Fruit fly (Drosophila melanogaster) whole organism, embryonic: ENCODE measurements around the gene CCHa1.
A peak's percentile ranks its signal among the peaks of the same experiment; 100 is the strongest.

Experiments
- Ada2b ChIP-seq: fragments of 200-800 bp; sonication (Bioruptor generic); IDR thresholded peaks from 2 replicates; pipeline ENCODE4 v1.3.6; 2022; ENCODE audit warnings: missing biosample characterization, missing genetic modification characterization
- Antp ChIP-seq: fragments of 200-800 bp; sonication (Bioruptor generic); optimal IDR thresholded peaks from 3 replicates; lab custom pipeline; 2016; ENCODE audit warnings: missing biosample characterization, missing genetic modification characterization
- Awh ChIP-seq: fragments of 200-800 bp; sonication (Bioruptor generic); IDR thresholded peaks from 2 replicates; pipeline ENCODE4, ENCODE4 v1.3.6; 2022; ENCODE audit warnings: missing biosample characterization, missing genetic modification characterization
- CG10565 ChIP-seq: fragments of 200-800 bp; sonication (Bioruptor generic); optimal IDR thresholded peaks from 3 replicates; lab custom pipeline; 2016; ENCODE audit warnings: missing biosample characterization, mild to moderate bottlenecking, missing genetic modification characterization
- CG11398 ChIP-seq: fragments of 200-800 bp; sonication (Bioruptor generic); optimal IDR thresholded peaks from 2 replicates; lab custom pipeline; 2016; ENCODE audit warnings: missing biosample characterization, missing genetic modification characterization
- CG12104 ChIP-seq: fragments of 200-800 bp; sonication (Bioruptor generic); optimal IDR thresholded peaks from 3 replicates; lab custom pipeline; 2016; ENCODE audit warnings: missing biosample characterization, missing genetic modification characterization
- CG12155 ChIP-seq: fragments of 200-800 bp; sonication (Bioruptor generic); optimal IDR thresholded peaks from 3 replicates; lab custom pipeline; 2016; ENCODE audit warnings: missing biosample characterization, missing genetic modification characterization
- CG1233 ChIP-seq: fragments of 200-800 bp; sonication (Bioruptor generic); optimal IDR thresholded peaks from 4 replicates; lab custom pipeline; 2018; ENCODE audit warnings: missing biosample characterization, mild to moderate bottlenecking, missing genetic modification characterization
- CG13296 ChIP-seq: fragments of 200-800 bp; sonication (Bioruptor generic); optimal IDR thresholded peaks from 3 replicates; lab custom pipeline; 2018; ENCODE audit warnings: missing biosample characterization, mild to moderate bottlenecking, missing genetic modification characterization
- CG14050 ChIP-seq: fragments of 200-800 bp; sonication (Bioruptor generic); IDR thresholded peaks from 3 replicates; pipeline ENCODE4 v1.3.6; 2022; ENCODE audit warnings: missing biosample characterization, missing genetic modification characterization
- CG15479 ChIP-seq: fragments of 200-800 bp; sonication (Bioruptor generic); optimal IDR thresholded peaks from 3 replicates; lab custom pipeline; 2019; ENCODE audit warnings: missing biosample characterization, mild to moderate bottlenecking, missing genetic modification characterization, moderate library complexity
- CG16815 ChIP-seq: fragments of 200-800 bp; sonication (Bioruptor generic); optimal IDR thresholded peaks from 3 replicates; lab custom pipeline; 2017; ENCODE audit warnings: missing biosample characterization, mild to moderate bottlenecking, missing genetic modification characterization
- CG18011 ChIP-seq: fragments of 200-800 bp; sonication (Bioruptor generic); optimal IDR thresholded peaks from 2 replicates; lab custom pipeline; 2017; ENCODE audit warnings: missing biosample characterization, missing genetic modification characterization, mild to moderate bottlenecking, moderate library complexity, missing genotype
- CG2116 ChIP-seq: fragments of 200-800 bp; sonication (Bioruptor generic); optimal IDR thresholded peaks from 3 replicates; lab custom pipeline; 2018; ENCODE audit warnings: missing biosample characterization, mild to moderate bottlenecking, missing genetic modification characterization
- CG30020 ChIP-seq: fragments of 200-800 bp; optimal IDR thresholded peaks from 2 replicates; lab custom pipeline; 2019; ENCODE audit warnings: missing biosample characterization, mild to moderate bottlenecking, missing genetic modification characterization, moderate library complexity
- CG34224 ChIP-seq: fragments of 200-800 bp; sonication (Bioruptor generic); IDR thresholded peaks from 3 replicates; pipeline ENCODE4 v1.3.6; 2022; ENCODE audit warnings: missing biosample characterization, missing genetic modification characterization; ENCODE audit not compliant: partially characterized antibody
- CG6791 ChIP-seq: fragments of 200-800 bp; sonication (Bioruptor generic); IDR thresholded peaks from 3 replicates; pipeline ENCODE4 v1.3.6; 2022; ENCODE audit warnings: missing biosample characterization, missing genetic modification characterization; ENCODE audit not compliant: partially characterized antibody
- CG7839 ChIP-seq: fragments of 200-800 bp; sonication (Bioruptor generic); optimal IDR thresholded peaks from 3 replicates; lab custom pipeline; 2018; ENCODE audit warnings: missing biosample characterization, mild to moderate bottlenecking, missing genetic modification characterization, moderate library complexity
- CG7928 ChIP-seq: fragments of 200-800 bp; sonication (Bioruptor generic); optimal IDR thresholded peaks from 2 replicates; lab custom pipeline; 2017; ENCODE audit warnings: missing biosample characterization, mild to moderate bottlenecking, missing genetic modification characterization
- CG7963 ChIP-seq: fragments of 200-800 bp; sonication (Bioruptor generic); IDR thresholded peaks from 3 replicates; pipeline ENCODE4 v1.3.6; 2022; ENCODE audit warnings: missing biosample characterization, missing genetic modification characterization; ENCODE audit not compliant: partially characterized antibody
- CG8290 ChIP-seq, 3 experiments: fragments of 200-800 bp; sonication (Bioruptor generic); optimal IDR thresholded peaks; 2 replicates each; lab custom pipeline; 2016 to 2019; ENCODE audit warnings: missing biosample characterization in 3 of 3, missing genetic modification characterization in 3 of 3, mild to moderate bottlenecking in 2 of 3, moderate library complexity in 1 of 3
- CG8388 ChIP-seq: fragments of 200-800 bp; sonication (Bioruptor generic); optimal IDR thresholded peaks from 2 replicates; lab custom pipeline; 2019; ENCODE audit warnings: missing biosample characterization, mild to moderate bottlenecking, missing genetic modification characterization, moderate library complexity
- CG9932 ChIP-seq: fragments of 200-800 bp; sonication (Bioruptor generic); IDR thresholded peaks from 2 replicates; pipeline ENCODE4 v1.3.6; 2022; ENCODE audit warnings: missing biosample characterization, missing genetic modification characterization
- CTCF ChIP-seq: fragments of 200-800 bp; sonication (Bioruptor generic); optimal IDR thresholded peaks from 2 replicates; lab custom pipeline; 2017; ENCODE audit warnings: missing biosample characterization, mild to moderate bottlenecking, missing genetic modification characterization, moderate library complexity
- Camta ChIP-seq: fragments of 200-800 bp; sonication (Bioruptor generic); optimal IDR thresholded peaks from 2 replicates; lab custom pipeline; 2016; ENCODE audit warnings: missing biosample characterization, missing genetic modification characterization
- D19A ChIP-seq: fragments of 200-800 bp; optimal IDR thresholded peaks from 3 replicates; lab custom pipeline; 2019; ENCODE audit warnings: missing biosample characterization, mild to moderate bottlenecking, missing genetic modification characterization, moderate library complexity
- Ets97D ChIP-seq: fragments of 200-800 bp; sonication (Bioruptor generic); optimal IDR thresholded peaks from 3 replicates; lab custom pipeline; 2016; ENCODE audit warnings: missing biosample characterization, missing genetic modification characterization
- HLH4C ChIP-seq: fragments of 200-800 bp; sonication (Bioruptor generic); IDR thresholded peaks from 3 replicates; pipeline ENCODE4 v1.3.6; 2022; ENCODE audit warnings: missing biosample characterization, missing genetic modification characterization; ENCODE audit not compliant: partially characterized antibody
- Lim3 ChIP-seq: fragments of 200-800 bp; sonication (Bioruptor generic); IDR thresholded peaks from 2 replicates; pipeline ENCODE4 v1.3.6; 2022; ENCODE audit warnings: missing biosample characterization, missing genetic modification characterization
- Meics ChIP-seq: fragments of 200-800 bp; sonication (Bioruptor generic); optimal IDR thresholded peaks from 2 replicates; lab custom pipeline; 2017; ENCODE audit warnings: missing biosample characterization, mild to moderate bottlenecking, missing genetic modification characterization
- NC2α ChIP-seq: fragments of 200-800 bp; sonication (Bioruptor generic); optimal IDR thresholded peaks from 2 replicates; lab custom pipeline; 2016; ENCODE audit warnings: missing biosample characterization, missing genetic modification characterization
- Ravus ChIP-seq: fragments of 200-800 bp; sonication (Bioruptor generic); IDR thresholded peaks from 2 replicates; pipeline ENCODE4 v1.3.6; 2022; ENCODE audit warnings: missing biosample characterization, missing genetic modification characterization
- bbx ChIP-seq: fragments of 200-800 bp; sonication (Bioruptor generic); IDR thresholded peaks from 2 replicates; pipeline ENCODE4 v1.3.6; 2022; ENCODE audit warnings: missing biosample characterization, missing genetic modification characterization; ENCODE audit not compliant: partially characterized antibody
- caup ChIP-seq: fragments of 200-800 bp; sonication (Bioruptor generic); optimal IDR thresholded peaks from 3 replicates; lab custom pipeline; 2017; ENCODE audit warnings: missing biosample characterization, mild to moderate bottlenecking, missing genetic modification characterization, moderate library complexity; ENCODE audit not compliant: severe bottlenecking
- croc ChIP-seq: fragments of 200-800 bp; sonication (Bioruptor generic); conservative IDR thresholded peaks from 3 replicates; pipeline ENCODE4 v1.3.6; 2022; ENCODE audit warnings: missing biosample characterization, missing genetic modification characterization
- crol ChIP-seq: fragments of 200-800 bp; sonication (Bioruptor generic); IDR thresholded peaks from 2 replicates; pipeline ENCODE4 v1.3.6; 2022; ENCODE audit warnings: missing biosample characterization, missing genetic modification characterization
- dati ChIP-seq: fragments of 200-800 bp; sonication (Bioruptor generic); IDR thresholded peaks from 2 replicates; pipeline ENCODE4 v1.3.6; 2022; ENCODE audit warnings: missing biosample characterization, missing genetic modification characterization
- eve ChIP-seq, 2 experiments: fragments of >200 bp; optimal IDR thresholded peaks; 2 replicates each; lab custom pipeline; 2017; ENCODE audit warnings: missing biosample characterization in 2 of 2, missing genetic modification characterization in 2 of 2
- gce ChIP-seq: fragments of 200-800 bp; sonication (Bioruptor generic); IDR thresholded peaks from 3 replicates; pipeline ENCODE4 v1.3.6; 2022; ENCODE audit warnings: missing biosample characterization, missing genetic modification characterization
- hkb ChIP-seq, 2 experiments: fragments of 200-800 bp in 1 of 2; fragments of >200 bp in 1 of 2; sonication (Bioruptor generic) in 1 of 2; IDR thresholded peaks in 1 of 2; optimal IDR thresholded peaks in 1 of 2; 2 replicates each; pipeline versions ENCODE4 v1.3.6 to Lab custom; 2017 to 2022; ENCODE audit warnings: missing biosample characterization in 1 of 2, missing genetic modification characterization in 1 of 2
- knrl ChIP-seq: fragments of 200-800 bp; sonication (Bioruptor generic); IDR thresholded peaks from 3 replicates; pipeline ENCODE4 v1.3.6; 2022; ENCODE audit warnings: missing biosample characterization, missing genetic modification characterization; ENCODE audit not compliant: partially characterized antibody
- mirr ChIP-seq: fragments of 200-800 bp; sonication (Bioruptor generic); optimal IDR thresholded peaks from 3 replicates; lab custom pipeline; 2018; ENCODE audit warnings: missing biosample characterization, mild to moderate bottlenecking, missing genetic modification characterization
- pita ChIP-seq: fragments of 200-800 bp; sonication (Bioruptor generic); optimal IDR thresholded peaks from 2 replicates; lab custom pipeline; 2017; ENCODE audit warnings: missing biosample characterization, mild to moderate bottlenecking, missing genetic modification characterization
- seq ChIP-seq: fragments of 200-800 bp; sonication (Bioruptor generic); IDR thresholded peaks from 2 replicates; pipeline ENCODE4 v1.3.6; 2022; ENCODE audit warnings: missing biosample characterization, missing genetic modification characterization
- sim ChIP-seq: fragments of 200-800 bp; sonication (Bioruptor generic); IDR thresholded peaks from 2 replicates; pipeline ENCODE4 v1.3.6; 2022; ENCODE audit warnings: missing biosample characterization, missing genetic modification characterization
- sima ChIP-seq: fragments of 200-800 bp; sonication (Bioruptor generic); optimal IDR thresholded peaks from 2 replicates; lab custom pipeline; 2016; ENCODE audit warnings: missing biosample characterization, missing genetic modification characterization
- sna ChIP-seq: fragments of 200-800 bp; sonication (Bioruptor generic); IDR thresholded peaks from 2 replicates; pipeline ENCODE4 v1.3.6; 2022; ENCODE audit warnings: missing biosample characterization, missing genetic modification characterization; ENCODE audit not compliant: partially characterized antibody
- twi ChIP-seq: fragments of 200-800 bp; optimal IDR thresholded peaks from 2 replicates; lab custom pipeline; 2019; ENCODE audit warnings: missing biosample characterization, mild to moderate bottlenecking, missing genetic modification characterization, moderate library complexity

Gene CCHa1

dm6 chr3R:14061988-14062868 is 34.4 kb downstream of the CCHa1 start (continued):
- TF ChIP-seq bbx (GFP tag; lab: Robert Waterston, UW) (no peak), HLH4C (GFP tag; lab: Robert Waterston, UW) (no peak), hkb (optimal IDR thresholded peaks at IDR 0.05; lab: Kevin White, UChicago) (no peak), hkb (GFP tag; IDR thresholded peaks at IDR 0.05; lab: Robert Waterston, UW) (no peak), caup (GFP tag; lab: Kevin White, UChicago) (peak; percentile 9), seq (GFP tag; lab: Robert Waterston, UW) (no peak), pita (GFP tag; lab: Kevin White, UChicago) (no peak), Ravus (GFP tag; lab: Robert Waterston, UW) (no peak), CG2116 (no peak), sim (GFP tag; lab: Robert Waterston, UW) (no peak), NC2α (GFP tag; lab: Kevin White, UChicago) (no peak), Meics (GFP tag; lab: Kevin White, UChicago) (peak; percentile 71), mirr (peak; percentile 47), gce (GFP tag; lab: Robert Waterston, UW) (no peak), CG16815 (GFP tag; lab: Kevin White, UChicago) (peak; percentile 4), Camta (GFP tag; lab: Kevin White, UChicago) (no peak), Antp (GFP tag; lab: Kevin White, UChicago) (no peak), CG30020 (tag; lab: Kevin White, UChicago) (no peak), CG34224 (GFP tag; lab: Robert Waterston, UW) (no peak), knrl (GFP tag; lab: Robert Waterston, UW) (no peak), dati (no peak), crol (GFP tag; lab: Robert Waterston, UW) (no peak), CG14050 (GFP tag; lab: Robert Waterston, UW) (no peak), CG15479 (GFP tag; lab: Kevin White, UChicago) (no peak), Ets97D (no peak), Awh (no peak), twi (tag; lab: Kevin White, UChicago) (no peak), CG13296 (GFP tag; lab: Kevin White, UChicago) (peak; percentile 31), CG12155 (GFP tag; lab: Kevin White, UChicago) (peak; percentile 15), D19A (tag; lab: Kevin White, UChicago) (no peak), CG6791 (peak; percentile 57; the same call in 1 of the 3 replicates), CG12104 (peak; percentile 46), CG9932 (peak; percentile 46; the same call in 1 of the 2 replicates), sna (GFP tag; lab: Robert Waterston, UW) (no peak), CG1233 (GFP tag; lab: Kevin White, UChicago) (peak; percentile 30), CG8290 (GFP tag; optimal IDR thresholded peaks at IDR 0.05; lab: Kevin White, UChicago) (no peak), CG8290 (tag; optimal IDR thresholded peaks at IDR 0.05; lab: Kevin White, UChicago) (peak in 1 of 2 experiments; percentile 15), Lim3 (GFP tag; lab: Robert Waterston, UW) (no peak), CG18011 (GFP tag; lab: Kevin White, UChicago) (no peak), CG7839 (tag; lab: Kevin White, UChicago) (peak; percentile 43), CG10565 (GFP tag; lab: Kevin White, UChicago) (no peak), CG11398 (no peak), CG7928 (GFP tag; lab: Kevin White, UChicago) (no peak), CTCF (no peak), Ada2b (GFP tag; lab: Robert Waterston, UW) (no peak), eve (GFP tag; optimal IDR thresholded peaks at IDR 0.05; lab: Kevin White, UChicago) (no peak), croc (GFP tag; lab: Robert Waterston, UW) (no peak; the same call in 2 of the 3 replicates), CG7963 (GFP tag; lab: Robert Waterston, UW) (no peak), sima (GFP tag; lab: Kevin White, UChicago) (no peak), CG8388 (GFP tag; lab: Kevin White, UChicago) (no peak)
